Worm (Caenorhabditis elegans) whole organism, L3 larva: ENCODE results near the gene Y62H9A.3.

Experiments
- elt-2 ChIP-seq: sonication (generic microtip); optimal IDR thresholded peaks from 2 replicates; lab custom pipeline; 2016; ENCODE audit warnings: missing genetic modification reagents, mild to moderate bottlenecking, missing genetic modification characterization, missing compliant biosample characterization
- unc-39 ChIP-seq: sonication (generic microtip); optimal IDR thresholded peaks from 4 replicates; lab custom pipeline; 2017; ENCODE audit warnings: missing biosample characterization, missing genetic modification characterization

DNA sequence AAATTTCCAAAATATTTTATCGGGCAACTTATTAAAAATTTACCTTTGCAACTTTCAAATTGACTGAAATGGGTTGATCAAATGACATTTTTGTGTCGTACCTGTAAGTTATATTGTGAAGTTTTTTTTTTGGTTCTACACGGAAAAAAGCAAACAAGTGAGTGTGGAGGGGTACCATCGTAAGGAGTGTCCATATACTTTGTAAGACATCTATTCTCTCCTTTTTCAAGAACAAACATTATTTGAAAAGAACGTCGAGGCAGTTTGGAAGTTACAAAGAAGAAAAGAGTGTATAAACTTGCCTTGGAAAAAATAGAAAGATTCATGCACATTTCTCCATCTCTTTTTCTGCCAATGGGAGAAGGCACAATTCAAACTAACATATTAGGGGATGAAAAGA, 42.4 kb downstream of the Y62H9A.3 start, which contains the start of gene taf-7.1:
- TF ChIP-seq unc-39 (tag; lab: Kevin White, UChicago) = no peak
- no peak for TF ChIP-seq elt-2 (tag; lab: Kevin White, UChicago)
